Fruit fly (Drosophila melanogaster) whole organism, adult: ENCODE data around the gene PGRP-LF.

Source experiments
- CG11617 ChIP-seq: fragments of 200-800 bp; sonication (Bioruptor generic); optimal IDR thresholded peaks from 2 replicates; lab custom pipeline; 2017; ENCODE audit warnings: mild to moderate bottlenecking, missing biosample characterization, missing genetic modification reagents, missing genetic modification characterization
- CG1620 ChIP-seq: fragments of 200-800 bp; sonication (Bioruptor generic); optimal IDR thresholded peaks from 2 replicates; lab custom pipeline; 2016; ENCODE audit warnings: missing biosample characterization, missing genetic modification characterization
- CG7101 ChIP-seq: fragments of 200-800 bp; sonication (Bioruptor generic); optimal IDR thresholded peaks from 2 replicates; lab custom pipeline; 2018; ENCODE audit warnings: missing biosample characterization, mild to moderate bottlenecking, missing genetic modification characterization, moderate library complexity
- Clk ChIP-seq: fragments of 200-800 bp; sonication (Bioruptor generic); optimal IDR thresholded peaks from 2 replicates; lab custom pipeline; 2017; ENCODE audit warnings: missing biosample characterization, missing genetic modification characterization
- cnc ChIP-seq, 2 experiments: fragments of >200 bp; optimal IDR thresholded peaks; 2 replicates each; lab custom pipeline; 2017
- kay ChIP-seq: fragments of 200-800 bp; sonication (Bioruptor generic); peaks from one replicate; lab custom pipeline; 2016; ENCODE audit warnings: missing biosample characterization, missing genetic modification characterization, borderline replicate concordance
- tj ChIP-seq: fragments of 200-800 bp; sonication (Bioruptor generic); optimal IDR thresholded peaks from 3 replicates; lab custom pipeline; 2017; ENCODE audit warnings: missing biosample characterization, mild to moderate bottlenecking, missing genetic modification characterization, moderate library complexity
- toe ChIP-seq: fragments of 200-800 bp; sonication (Bioruptor generic); optimal IDR thresholded peaks from 2 replicates; lab custom pipeline; 2016; ENCODE audit warnings: missing biosample characterization, missing genetic modification characterization

dm6 chr3L:9381602-9382001 lies 32.2 kb downstream of the PGRP-LF start, which contains the start of gene Hsp23:
- no peak for TF ChIP-seq CG7101 (tag; lab: Kevin White, UChicago)
- no peak for TF ChIP-seq kay
- TF ChIP-seq CG11617 (GFP tag; lab: Kevin White, UChicago) = no peak
- TF ChIP-seq cnc (optimal IDR thresholded peaks at IDR 0.05; lab: Kevin White, UChicago) = no peak
- no peak for TF ChIP-seq CG1620 (GFP tag; lab: Kevin White, UChicago)
- no peak for TF ChIP-seq toe
- no peak for TF ChIP-seq Clk (GFP tag; lab: Kevin White, UChicago)
- no peak for TF ChIP-seq tj (GFP tag; lab: Kevin White, UChicago)
